Fruit fly (Drosophila melanogaster): ENCODE data around the gene CG11050.

Gene CG11050

dm6 chr2L:6561463-6562357, 49.1 kb upstream of the CG11050 start, which contains the start of the genes Trmt6 and Ent2 (continued):
- TF ChIP-seq pzg (GFP tag; optimal IDR thresholded peaks at IDR 0.05) (peak; percentile 54), zf30C (GFP tag; optimal IDR thresholded peaks at IDR 0.05) (no peak), CG3065 (GFP tag; optimal IDR thresholded peaks at IDR 0.05) (peak; percentile 89), unpg (GFP tag; optimal IDR thresholded peaks at IDR 0.05) (peak; percentile 96), NC2α (GFP tag; optimal IDR thresholded peaks at IDR 0.05) (peak; percentile 93), CG31388 (GFP tag; optimal IDR thresholded peaks at IDR 0.05) (peak; percentile 80), B-H1 (GFP tag; IDR thresholded peaks at IDR 0.05) (peak; percentile 97), CG16815 (GFP tag; optimal IDR thresholded peaks at IDR 0.05) (peak; percentile 96), Sin3A (optimal IDR thresholded peaks at IDR 0.05) (peak; percentile 2), CG2116 (GFP tag; optimal IDR thresholded peaks at IDR 0.05) (peak; percentile 68), CG32772 (GFP tag; IDR thresholded peaks at IDR 0.05) (peak; percentile 98), CG9817 (tag; optimal IDR thresholded peaks at IDR 0.05) (peak; percentile 97), ken (GFP tag; IDR thresholded peaks at IDR 0.05) (peak; percentile 98), CG3163 (GFP tag; optimal IDR thresholded peaks at IDR 0.05) (peak; percentile 85), ci (GFP tag; IDR thresholded peaks at IDR 0.05) (peak; percentile 98), pita (GFP tag; optimal IDR thresholded peaks at IDR 0.05) (no peak), Ada2b (GFP tag; IDR thresholded peaks at IDR 0.05) (peak; percentile 98), sr (GFP tag; IDR thresholded peaks at IDR 0.05) (peak; percentile 92), ara (GFP tag; IDR thresholded peaks at IDR 0.05) (peak; percentile 97), Sry-β (GFP tag; optimal IDR thresholded peaks at IDR 0.05) (peak; percentile 55), CHES-1-like (GFP tag; optimal IDR thresholded peaks at IDR 0.05) (peak; percentile 95), twi (tag; optimal IDR thresholded peaks at IDR 0.05) (peak; percentile 82), cad (GFP tag; optimal IDR thresholded peaks at IDR 0.05) (peak; percentile 30), Dp (GFP tag; optimal IDR thresholded peaks at IDR 0.05) (no peak), Scr (GFP tag; IDR thresholded peaks at IDR 0.05; ENCODE audit: partially characterized antibody) (no peak), Bdp1 (GFP tag; optimal IDR thresholded peaks at IDR 0.05) (peak; percentile 87), CG11560 (tag; IDR thresholded peaks at IDR 0.05) (peak; percentile 91), CG7357 (GFP tag; IDR thresholded peaks at IDR 0.05) (peak; percentile 94), E2f2 (GFP tag; IDR thresholded peaks at IDR 0.05) (peak; percentile 79), Hr3 (GFP tag; optimal IDR thresholded peaks at IDR 0.05) (peak; percentile 94), Spps (tag; optimal IDR thresholded peaks at IDR 0.05) (peak; percentile 58), CG6683 (GFP tag; optimal IDR thresholded peaks at IDR 0.05) (peak; percentile 81), Hmx (GFP tag; optimal IDR thresholded peaks at IDR 0.05) (peak; percentile 89), ttk (GFP tag; IDR thresholded peaks at IDR 0.05) (peak; percentile 97), az2 (GFP tag; optimal IDR thresholded peaks at IDR 0.05) (peak; percentile 96), CG4730 (GFP tag; IDR thresholded peaks at IDR 0.05) (peak; percentile 97), en (GFP tag; optimal IDR thresholded peaks at IDR 0.05) (peak; percentile 84), CG18011 (GFP tag; optimal IDR thresholded peaks at IDR 0.05) (peak; percentile 91), CG10979 (tag; optimal IDR thresholded peaks at IDR 0.05) (peak; percentile 88), Atf-2 (GFP tag; optimal IDR thresholded peaks at IDR 0.05) (peak; percentile 94), CG18476 (GFP tag; optimal IDR thresholded peaks at IDR 0.05) (peak; percentile 87), Poxn (GFP tag; IDR thresholded peaks at IDR 0.05) (peak; percentile 94), trem (tag; optimal IDR thresholded peaks at IDR 0.05) (peak; percentile 79), MBD-R2 (GFP tag; IDR thresholded peaks at IDR 0.05) (peak; percentile 96), CG13296 (GFP tag; optimal IDR thresholded peaks at IDR 0.05) (peak; percentile 89), CG11093 (GFP tag; IDR thresholded peaks at IDR 0.05) (peak; percentile 96), fd102C (GFP tag; optimal IDR thresholded peaks at IDR 0.05) (no peak), pnt (GFP tag; optimal IDR thresholded peaks at IDR 0.05) (peak; percentile 97), Side (GFP tag; optimal IDR thresholded peaks at IDR 0.05) (peak; percentile 95), Dek (tag; optimal IDR thresholded peaks at IDR 0.05) (peak; percentile 90)

All from whole organism, embryonic.